Fruit fly (Drosophila melanogaster): ENCODE data around the gene FoxK.
A peak's percentile ranks its signal among the peaks of the same experiment; 100 is the strongest.

The FoxK gene

dm6 chr3L:11169299-11170181 lies 49.0 kb upstream of the FoxK start, which contains the start of the genes wls and Adck5 (continued):
- peak; percentile 10 to 52 for TF ChIP-seq Pdp1 (GFP tag; optimal IDR thresholded peaks at IDR 0.05)
- no peak for TF ChIP-seq CG31365 (tag; optimal IDR thresholded peaks at IDR 0.05)
- peak; percentile 58; the same call in 1 of the 3 replicates for TF ChIP-seq so (GFP tag; IDR thresholded peaks at IDR 0.05)
- TF ChIP-seq CG8089 (GFP tag; optimal IDR thresholded peaks at IDR 0.05): peak; percentile 67
- TF ChIP-seq Mes4 (GFP tag; optimal IDR thresholded peaks at IDR 0.05): peak; percentile 63
- no peak for TF ChIP-seq Lim3 (GFP tag; IDR thresholded peaks at IDR 0.05)
- TF ChIP-seq dmrt99B (tag; optimal IDR thresholded peaks at IDR 0.05): no peak
- no peak for TF ChIP-seq ems (GFP tag; optimal IDR thresholded peaks at IDR 0.05)
- no peak for TF ChIP-seq CG7963 (GFP tag; IDR thresholded peaks at IDR 0.05; ENCODE audit: partially characterized antibody)
- no peak for TF ChIP-seq jigr1 (GFP tag; IDR thresholded peaks at IDR 0.05)
- peak; percentile 38; the same call in 1 of the 2 replicates for TF ChIP-seq Nf-YA (GFP tag; IDR thresholded peaks at IDR 0.05)
- no peak for TF ChIP-seq CG14050 (GFP tag; IDR thresholded peaks at IDR 0.05)
- TF ChIP-seq CG10321 (GFP tag; IDR thresholded peaks at IDR 0.05): peak; percentile 37; the same call in 1 of the 2 replicates
- TF ChIP-seq slp2 (GFP tag; optimal IDR thresholded peaks at IDR 0.05): no peak
- 0 out of 2 replicates have a peak, but pooled peaks have one; percentile 16 for TF ChIP-seq H2.0 (GFP tag; IDR thresholded peaks at IDR 0.05)
- no peak for TF ChIP-seq tgo (GFP tag; IDR thresholded peaks at IDR 0.05)
- no peak for TF ChIP-seq CG10147 (GFP tag; optimal IDR thresholded peaks at IDR 0.05)
- TF ChIP-seq Ets97D (GFP tag; optimal IDR thresholded peaks at IDR 0.05): peak; percentile 98
- peak; percentile 58 for TF ChIP-seq CG13775 (GFP tag; optimal IDR thresholded peaks at IDR 0.05)
- no peak for TF ChIP-seq Atf3 (GFP tag; optimal IDR thresholded peaks at IDR 0.05)
- TF ChIP-seq dan (GFP tag; IDR thresholded peaks at IDR 0.05): no peak
- 0 out of 3 replicates have a peak, but pooled peaks have one; percentile 20 for TF ChIP-seq CG6791 (GFP tag; IDR thresholded peaks at IDR 0.05; ENCODE audit: partially characterized antibody)
- TF ChIP-seq ftz-f1 (GFP tag; optimal IDR thresholded peaks at IDR 0.05): no peak
- no peak for TF ChIP-seq knrl (GFP tag; IDR thresholded peaks at IDR 0.05; ENCODE audit: partially characterized antibody)
- no peak for TF ChIP-seq Ravus (GFP tag; IDR thresholded peaks at IDR 0.05)
- peak; percentile 10 for TF ChIP-seq CG13123 (GFP tag; optimal IDR thresholded peaks at IDR 0.05)
- peak; percentile 81 for TF ChIP-seq CG12071 (GFP tag; optimal IDR thresholded peaks at IDR 0.05)
- TF ChIP-seq CG16815 (GFP tag; optimal IDR thresholded peaks at IDR 0.05): no peak
- no peak for TF ChIP-seq Oli (tag; optimal IDR thresholded peaks at IDR 0.05)
- no peak for TF ChIP-seq Gug (GFP tag; IDR thresholded peaks at IDR 0.05)
- TF ChIP-seq Fer1 (GFP tag; optimal IDR thresholded peaks at IDR 0.05): no peak
- TF ChIP-seq fd3F (GFP tag; optimal IDR thresholded peaks at IDR 0.05): peak; percentile 13
- TF ChIP-seq chif (GFP tag; optimal IDR thresholded peaks at IDR 0.05): no peak
- peak; percentile 41 for TF ChIP-seq pzg (GFP tag; optimal IDR thresholded peaks at IDR 0.05)
- TF ChIP-seq peb (GFP tag; IDR thresholded peaks at IDR 0.05): no peak
- peak; percentile 43; the same call in 1 of the 3 replicates for TF ChIP-seq CG11456 (GFP tag; IDR thresholded peaks at IDR 0.05)
- no peak for TF ChIP-seq Hr3 (GFP tag; optimal IDR thresholded peaks at IDR 0.05)
- no peak for TF ChIP-seq ssp (GFP tag; IDR thresholded peaks at IDR 0.05)
- peak; percentile 9 for TF ChIP-seq fu2 (GFP tag; optimal IDR thresholded peaks at IDR 0.05)
- TF ChIP-seq run (tag; optimal IDR thresholded peaks at IDR 0.05): no peak
- TF ChIP-seq CG10462 (GFP tag; optimal IDR thresholded peaks at IDR 0.05): peak; percentile 42
- TF ChIP-seq ci (GFP tag; IDR thresholded peaks at IDR 0.05): peak; percentile 87
- no peak for TF ChIP-seq CG11093 (GFP tag; IDR thresholded peaks at IDR 0.05)
- peak; percentile 46 for TF ChIP-seq CG4328 (GFP tag; optimal IDR thresholded peaks at IDR 0.05)
- peak; percentile 71 for TF ChIP-seq Myb (GFP tag; optimal IDR thresholded peaks at IDR 0.05)
- peak; percentile 67 for TF ChIP-seq CG2116 (GFP tag; optimal IDR thresholded peaks at IDR 0.05)
- peak in 1 of 2 experiments; percentile 53 for TF ChIP-seq pan (optimal IDR thresholded peaks at IDR 0.05)
- TF ChIP-seq pan (GFP tag; optimal IDR thresholded peaks at IDR 0.05 in 1 of 2, IDR thresholded peaks at IDR 0.05 in 1 of 2): peak in 1 of 2 experiments; percentile 72
- peak; percentile 21 for TF ChIP-seq zfh2 (GFP tag; optimal IDR thresholded peaks at IDR 0.05)
- no peak for TF ChIP-seq Kr (GFP tag; optimal IDR thresholded peaks at IDR 0.05)
